Fruit fly (Drosophila melanogaster) S2 (cell line): ENCODE results near the gene CG14247.

Experiments
- CG8478 ChIP-seq: fragments of >200 bp; optimal IDR thresholded peaks from 2 replicates; lab custom pipeline; 2018
- CTCF ChIP-seq, 2 experiments: fragments of >200 bp; optimal IDR thresholded peaks; 2 replicates each; lab custom pipeline; 2018

dm6 chr3R:26761695-26762094 is 24.3 kb downstream of the CG14247 start:
- TF ChIP-seq CG8478 (lab: Kevin White, UChicago): no peak
- no peak for TF ChIP-seq CTCF (optimal IDR thresholded peaks at IDR 0.05; lab: Kevin White, UChicago)
